Fruit fly (Drosophila melanogaster) S2 (cell line): ENCODE data around the gene mRpL23.

Experiments
- CG8478 ChIP-seq: fragments of >200 bp; optimal IDR thresholded peaks from 2 replicates; lab custom pipeline; 2018
- CTCF ChIP-seq, 2 experiments: fragments of >200 bp; optimal IDR thresholded peaks; 2 replicates each; lab custom pipeline; 2018

DNA sequence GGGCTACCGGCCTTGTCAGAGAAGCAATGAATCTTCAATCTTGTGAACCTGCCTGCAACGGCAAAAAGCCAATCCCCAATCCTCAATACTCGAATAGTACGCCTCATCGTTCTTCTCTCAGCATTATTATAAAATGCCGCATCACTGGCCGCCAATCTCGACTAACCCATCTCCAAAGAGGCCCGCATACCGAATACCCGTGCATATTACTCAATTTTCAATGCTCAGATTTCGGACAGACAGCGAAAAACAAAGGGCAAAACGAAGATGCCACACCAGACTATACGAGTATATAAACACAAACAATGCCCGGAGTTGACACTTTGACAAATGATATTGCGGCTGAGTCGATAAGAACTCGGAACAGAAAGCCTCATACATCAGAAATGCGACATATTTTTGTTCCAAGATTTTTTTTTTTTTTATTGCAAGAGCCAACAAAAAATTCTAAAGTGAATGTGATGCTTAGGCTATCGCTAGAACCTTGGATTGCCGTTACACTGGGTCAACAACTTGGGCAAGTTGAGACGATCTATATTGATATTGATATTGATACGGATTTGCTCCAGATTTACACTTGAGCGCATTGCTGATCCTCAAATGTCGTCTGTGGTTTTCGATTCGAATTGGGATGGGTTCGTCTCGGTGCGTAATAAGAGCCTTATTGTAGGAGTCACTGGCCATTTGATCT is 19.4 kb upstream of the mRpL23 start:
- TF ChIP-seq CG8478 (lab: Kevin White, UChicago), result no peak
- no peak for TF ChIP-seq CTCF (optimal IDR thresholded peaks at IDR 0.05; lab: Kevin White, UChicago)
